Fruit fly (Drosophila melanogaster) whole organism, embryonic: Measurements from ENCODE around the gene CG11970.

Experiments used
- CG10267 ChIP-seq: fragments of 200-800 bp; sonication (Bioruptor generic); optimal IDR thresholded peaks from 2 replicates; lab custom pipeline; 2018; ENCODE audit warnings: missing biosample characterization, mild to moderate bottlenecking, missing genetic modification characterization, moderate library complexity
- CG10543 ChIP-seq: fragments of 200-800 bp; sonication (Bioruptor generic); optimal IDR thresholded peaks from 3 replicates; lab custom pipeline; 2017; ENCODE audit warnings: missing biosample characterization, mild to moderate bottlenecking, missing genetic modification characterization, moderate library complexity
- CG10979 ChIP-seq: fragments of 200-800 bp; sonication (Bioruptor generic); optimal IDR thresholded peaks from 2 replicates; lab custom pipeline; 2018; ENCODE audit warnings: missing biosample characterization, mild to moderate bottlenecking, missing genetic modification characterization, moderate library complexity
- CG11504 ChIP-seq: fragments of 200-800 bp; sonication (Bioruptor generic); optimal IDR thresholded peaks from 3 replicates; lab custom pipeline; 2019; ENCODE audit warnings: missing biosample characterization, mild to moderate bottlenecking, missing genetic modification characterization, moderate library complexity
- CG11723 ChIP-seq: fragments of 200-800 bp; sonication (Bioruptor generic); optimal IDR thresholded peaks from 2 replicates; lab custom pipeline; 2017; ENCODE audit warnings: missing biosample characterization, mild to moderate bottlenecking, missing genetic modification characterization
- CG12236 ChIP-seq: fragments of 200-800 bp; sonication (Bioruptor generic); optimal IDR thresholded peaks from 2 replicates; lab custom pipeline; 2016; ENCODE audit warnings: missing biosample characterization, missing genetic modification characterization
- CG12942 ChIP-seq: fragments of 200-800 bp; sonication (Bioruptor generic); optimal IDR thresholded peaks from 3 replicates; lab custom pipeline; 2016; ENCODE audit warnings: missing biosample characterization, missing genetic modification characterization
- CG13624 ChIP-seq: fragments of 200-800 bp; sonication (Bioruptor generic); optimal IDR thresholded peaks from 2 replicates; lab custom pipeline; 2016; ENCODE audit warnings: missing biosample characterization, missing genetic modification characterization
- CG14860 ChIP-seq: fragments of 200-800 bp; sonication (Bioruptor generic); IDR thresholded peaks from 3 replicates; pipeline ENCODE4 v1.3.6; 2022; ENCODE audit warnings: missing biosample characterization, missing genetic modification characterization; ENCODE audit not compliant: partially characterized antibody
- CG18599 ChIP-seq: fragments of 200-800 bp; sonication (Bioruptor generic); optimal IDR thresholded peaks from 3 replicates; lab custom pipeline; 2017; ENCODE audit warnings: missing biosample characterization, missing genetic modification characterization, mild to moderate bottlenecking, moderate library complexity, missing genetic modification reagents
- CG2199 ChIP-seq: fragments of 200-800 bp; sonication (Bioruptor generic); IDR thresholded peaks from 3 replicates; pipeline ENCODE4 v1.3.6; 2022; ENCODE audit warnings: missing biosample characterization, missing genetic modification characterization
- CG2712 ChIP-seq: fragments of 200-800 bp; optimal IDR thresholded peaks from 3 replicates; lab custom pipeline; 2019; ENCODE audit warnings: missing biosample characterization, mild to moderate bottlenecking, missing genetic modification characterization, moderate library complexity
- CG31441 ChIP-seq: fragments of 200-800 bp; sonication (Bioruptor generic); IDR thresholded peaks from 2 replicates; pipeline ENCODE4 v1.3.6; 2022; ENCODE audit warnings: missing biosample characterization, missing genetic modification characterization
- CG34376 ChIP-seq: fragments of 200-800 bp; sonication (Bioruptor generic); optimal IDR thresholded peaks from 2 replicates; lab custom pipeline; 2018; ENCODE audit warnings: missing biosample characterization, mild to moderate bottlenecking, missing genetic modification characterization
- CG34422 ChIP-seq: fragments of 200-800 bp; sonication (Bioruptor generic); IDR thresholded peaks from 3 replicates; pipeline ENCODE4 v1.3.6; 2022; ENCODE audit warnings: missing biosample characterization, missing genetic modification characterization
- CG6654 ChIP-seq: fragments of 200-800 bp; sonication (Bioruptor generic); optimal IDR thresholded peaks from 2 replicates; lab custom pipeline; 2017; ENCODE audit warnings: missing biosample characterization, mild to moderate bottlenecking, missing genetic modification characterization
- CG7987 ChIP-seq: fragments of 200-800 bp; sonication (Bioruptor generic); optimal IDR thresholded peaks from 2 replicates; lab custom pipeline; 2018; ENCODE audit warnings: missing biosample characterization, mild to moderate bottlenecking, missing genetic modification characterization, moderate library complexity
- CG9215 ChIP-seq: fragments of 200-800 bp; sonication (Bioruptor generic); IDR thresholded peaks from 2 replicates; pipeline ENCODE4 v1.3.6; 2022; ENCODE audit warnings: missing biosample characterization, missing genetic modification characterization
- Dbx ChIP-seq: fragments of 200-800 bp; sonication (Bioruptor generic); IDR thresholded peaks from 3 replicates; pipeline ENCODE4 v1.3.6; 2022; ENCODE audit warnings: missing biosample characterization, missing genetic modification characterization
- Dref ChIP-seq: fragments of 200-800 bp; sonication (Bioruptor generic); IDR thresholded peaks from 2 replicates; pipeline ENCODE4 v1.3.6; 2022; ENCODE audit warnings: missing biosample characterization, missing genetic modification characterization
- E2f2 ChIP-seq: fragments of 200-800 bp; sonication (Bioruptor generic); IDR thresholded peaks from 2 replicates; pipeline ENCODE4 v1.3.6; 2022; ENCODE audit warnings: missing biosample characterization, missing genetic modification characterization
- Hmx ChIP-seq: fragments of 200-800 bp; sonication (Bioruptor generic); optimal IDR thresholded peaks from 2 replicates; lab custom pipeline; 2016; ENCODE audit warnings: missing biosample characterization, missing genetic modification characterization
- Hr51 ChIP-seq, 2 experiments: fragments of 200-800 bp; sonication (Bioruptor generic); optimal IDR thresholded peaks; 2 replicates in 1 of 2; 3 replicates in 1 of 2; lab custom pipeline; 2016 to 2018; ENCODE audit warnings: missing biosample characterization in 2 of 2, missing genetic modification characterization in 2 of 2, mild to moderate bottlenecking in 1 of 2, moderate library complexity in 1 of 2
- Hsf ChIP-seq: fragments of 200-800 bp; sonication (Bioruptor generic); optimal IDR thresholded peaks from 3 replicates; lab custom pipeline; 2016; ENCODE audit warnings: missing biosample characterization, missing genetic modification characterization
- Lpt ChIP-seq: fragments of >200 bp; optimal IDR thresholded peaks from 2 replicates; lab custom pipeline; 2018; ENCODE audit warnings: missing biosample characterization, missing genetic modification characterization
- Meics ChIP-seq: fragments of 200-800 bp; sonication (Bioruptor generic); optimal IDR thresholded peaks from 2 replicates; lab custom pipeline; 2017; ENCODE audit warnings: missing biosample characterization, mild to moderate bottlenecking, missing genetic modification characterization
- Pdp1 ChIP-seq, 2 experiments: fragments of 200-800 bp; sonication (Bioruptor generic); optimal IDR thresholded peaks; 3 replicates each; lab custom pipeline; 2016; ENCODE audit warnings: missing biosample characterization in 2 of 2, missing genetic modification characterization in 2 of 2, mild to moderate bottlenecking in 1 of 2, moderate library complexity in 1 of 2
- Trl ChIP-seq, 3 experiments: fragments of >200 bp in 2 of 3; fragments of 200-800 bp in 1 of 3; sonication (Bioruptor generic) in 1 of 3; optimal IDR thresholded peaks; 2 replicates in 1 of 3; 3 replicates in 2 of 3; lab custom pipeline; 2016 to 2017; ENCODE audit warnings: missing biosample characterization in 1 of 3, missing genetic modification characterization in 1 of 3
- Xrp1 ChIP-seq: fragments of 200-800 bp; sonication (Bioruptor generic); IDR thresholded peaks from 2 replicates; pipeline ENCODE4 v1.3.6; 2022; ENCODE audit warnings: missing biosample characterization, missing genetic modification characterization
- ato ChIP-seq: fragments of 200-800 bp; sonication (Bioruptor generic); IDR thresholded peaks from 2 replicates; pipeline ENCODE4 v1.3.6; 2022; ENCODE audit warnings: missing biosample characterization, missing genetic modification characterization; ENCODE audit not compliant: partially characterized antibody
- bowl ChIP-seq: fragments of 200-800 bp; sonication (Bioruptor generic); IDR thresholded peaks from 2 replicates; pipeline ENCODE4 v1.3.6; 2022; ENCODE audit warnings: missing biosample characterization, missing genetic modification characterization
- btn ChIP-seq: fragments of 200-800 bp; sonication (Bioruptor generic); optimal IDR thresholded peaks from 2 replicates; lab custom pipeline; 2016; ENCODE audit warnings: missing biosample characterization, missing genetic modification characterization
- caup ChIP-seq: fragments of 200-800 bp; sonication (Bioruptor generic); optimal IDR thresholded peaks from 3 replicates; lab custom pipeline; 2017; ENCODE audit warnings: missing biosample characterization, mild to moderate bottlenecking, missing genetic modification characterization, moderate library complexity; ENCODE audit not compliant: severe bottlenecking
- crol ChIP-seq: fragments of 200-800 bp; sonication (Bioruptor generic); IDR thresholded peaks from 2 replicates; pipeline ENCODE4 v1.3.6; 2022; ENCODE audit warnings: missing biosample characterization, missing genetic modification characterization
- da ChIP-seq: fragments of 200-800 bp; sonication (Bioruptor generic); optimal IDR thresholded peaks from 2 replicates; lab custom pipeline; 2016; ENCODE audit warnings: missing biosample characterization, missing genetic modification characterization
- danr ChIP-seq: fragments of 200-800 bp; sonication (Bioruptor generic); IDR thresholded peaks from 2 replicates; pipeline ENCODE4 v1.3.6; 2022; ENCODE audit warnings: missing biosample characterization, missing genetic modification characterization
- dysf ChIP-seq: fragments of 200-800 bp; sonication (Bioruptor generic); IDR thresholded peaks from 3 replicates; pipeline ENCODE4 v1.3.6; 2022; ENCODE audit warnings: missing biosample characterization, missing genetic modification characterization
- esg ChIP-seq: fragments of 200-800 bp; sonication (Bioruptor generic); conservative IDR thresholded peaks from 2 replicates; pipeline ENCODE4 v1.3.6; 2022; ENCODE audit warnings: missing biosample characterization, missing genetic modification characterization
- fd96Cb ChIP-seq: fragments of 200-800 bp; sonication (Bioruptor generic); optimal IDR thresholded peaks from 2 replicates; lab custom pipeline; 2018; ENCODE audit warnings: missing biosample characterization, mild to moderate bottlenecking, missing genetic modification characterization, moderate library complexity
- insv ChIP-seq, 2 experiments: fragments of 200-800 bp; sonication (Bioruptor generic); optimal IDR thresholded peaks; 3 replicates each; lab custom pipeline; 2016 to 2018; ENCODE audit warnings: missing biosample characterization in 2 of 2, missing genetic modification characterization in 2 of 2
- kay ChIP-seq: fragments of 200-800 bp; sonication (Bioruptor generic); optimal IDR thresholded peaks from 2 replicates; lab custom pipeline; 2016; ENCODE audit warnings: missing biosample characterization, missing genetic modification characterization
- odd ChIP-seq: fragments of 200-800 bp; sonication (Bioruptor generic); optimal IDR thresholded peaks from 2 replicates; lab custom pipeline; 2017; ENCODE audit warnings: missing biosample characterization, mild to moderate bottlenecking, missing genetic modification characterization
- pros ChIP-seq: fragments of 200-800 bp; sonication (Bioruptor generic); optimal IDR thresholded peaks from 3 replicates; lab custom pipeline; 2019; ENCODE audit warnings: missing biosample characterization, mild to moderate bottlenecking, missing genetic modification characterization, moderate library complexity
- rib ChIP-seq: fragments of 200-800 bp; sonication (Bioruptor generic); IDR thresholded peaks from 2 replicates; pipeline ENCODE4 v1.3.6; 2022; ENCODE audit warnings: missing biosample characterization, missing genetic modification characterization
- ro ChIP-seq: fragments of 200-800 bp; sonication (Bioruptor generic); IDR thresholded peaks from 2 replicates; pipeline ENCODE4 v1.3.6; 2022; ENCODE audit warnings: missing biosample characterization, missing genetic modification characterization
- seq ChIP-seq: fragments of 200-800 bp; sonication (Bioruptor generic); IDR thresholded peaks from 2 replicates; pipeline ENCODE4 v1.3.6; 2022; ENCODE audit warnings: missing biosample characterization, missing genetic modification characterization
- slp2 ChIP-seq: fragments of 200-800 bp; sonication (Bioruptor generic); optimal IDR thresholded peaks from 2 replicates; lab custom pipeline; 2016; ENCODE audit warnings: missing biosample characterization, missing genetic modification characterization
- unc-4 ChIP-seq: fragments of 200-800 bp; sonication (Bioruptor generic); IDR thresholded peaks from 2 replicates; pipeline ENCODE4 v1.3.6; 2022; ENCODE audit warnings: missing biosample characterization, missing genetic modification characterization; ENCODE audit not compliant: partially characterized antibody
- vnd ChIP-seq: fragments of 200-800 bp; sonication (Bioruptor generic); IDR thresholded peaks from 3 replicates; pipeline ENCODE4 v1.3.6; 2022; ENCODE audit warnings: missing biosample characterization, missing genetic modification characterization; ENCODE audit not compliant: partially characterized antibody
- wek ChIP-seq: fragments of 200-800 bp; sonication (Bioruptor generic); optimal IDR thresholded peaks from 3 replicates; lab custom pipeline; 2018; ENCODE audit warnings: missing biosample characterization, mild to moderate bottlenecking, missing genetic modification characterization, moderate library complexity

The CG11970 gene

dm6 chr3R:8947757-8948428 lies 36.6 kb upstream of the CG11970 start (continued):
- TF ChIP-seq CG14860 (GFP tag; lab: Robert Waterston, UW) (no peak), slp2 (GFP tag; lab: Kevin White, UChicago) (no peak), insv (GFP tag; optimal IDR thresholded peaks at IDR 0.05; lab: Kevin White, UChicago) (no peak), Hsf (no peak), caup (GFP tag; lab: Kevin White, UChicago) (no peak), CG10543 (GFP tag; lab: Kevin White, UChicago) (no peak), Lpt (GFP tag; lab: Kevin White, UChicago) (no peak), Pdp1 (GFP tag; optimal IDR thresholded peaks at IDR 0.05; lab: Kevin White, UChicago) (no peak), CG18599 (no peak), seq (GFP tag; lab: Robert Waterston, UW) (no peak), ato (GFP tag; lab: Robert Waterston, UW) (no peak), CG34376 (GFP tag; lab: Kevin White, UChicago) (no peak), pros (GFP tag; lab: Kevin White, UChicago) (no peak), CG7987 (GFP tag; lab: Kevin White, UChicago) (no peak), CG6654 (GFP tag; lab: Kevin White, UChicago) (no peak), CG34422 (GFP tag; lab: Robert Waterston, UW) (0 out of 3 replicates have a peak, but pooled peaks have one; percentile 12), CG31441 (GFP tag; lab: Robert Waterston, UW) (peak; percentile 49; the same call in 1 of the 2 replicates), CG12236 (GFP tag; lab: Kevin White, UChicago) (no peak), fd96Cb (tag; lab: Kevin White, UChicago) (peak; percentile 6), CG11504 (tag; lab: Kevin White, UChicago) (peak; percentile 58), ro (GFP tag; lab: Robert Waterston, UW) (no peak), CG12942 (GFP tag; lab: Kevin White, UChicago) (no peak), CG10979 (tag; lab: Kevin White, UChicago) (peak; percentile 50), da (GFP tag; lab: Kevin White, UChicago) (no peak), CG2199 (GFP tag; lab: Robert Waterston, UW) (no peak), Trl (optimal IDR thresholded peaks at IDR 0.05; lab: Kevin White, UChicago) (no peak), Trl (GFP tag; optimal IDR thresholded peaks at IDR 0.05; lab: Kevin White, UChicago) (no peak), Hr51 (GFP tag; optimal IDR thresholded peaks at IDR 0.05; lab: Kevin White, UChicago) (peak in 1 of 2 experiments; percentile 33), esg (no peak), rib (GFP tag; lab: Robert Waterston, UW) (no peak), E2f2 (GFP tag; lab: Robert Waterston, UW) (no peak), CG10267 (tag; lab: Kevin White, UChicago) (peak; percentile 17), danr (GFP tag; lab: Robert Waterston, UW) (no peak), CG13624 (GFP tag; lab: Kevin White, UChicago) (no peak), Dref (GFP tag; lab: Robert Waterston, UW) (no peak), odd (GFP tag; lab: Kevin White, UChicago) (no peak), Xrp1 (GFP tag; lab: Robert Waterston, UW) (no peak), btn (GFP tag; lab: Kevin White, UChicago) (no peak), Meics (GFP tag; lab: Kevin White, UChicago) (no peak), CG9215 (GFP tag; lab: Robert Waterston, UW) (no peak), Dbx (GFP tag; lab: Robert Waterston, UW) (no peak), bowl (GFP tag; lab: Robert Waterston, UW) (no peak), vnd (GFP tag; lab: Robert Waterston, UW) (no peak), kay (no peak), wek (GFP tag; lab: Kevin White, UChicago) (no peak), dysf (GFP tag; lab: Robert Waterston, UW) (no peak), CG11723 (GFP tag; lab: Kevin White, UChicago) (no peak), CG2712 (peak; percentile 52), unc-4 (GFP tag; lab: Robert Waterston, UW) (no peak), crol (GFP tag; lab: Robert Waterston, UW) (no peak), Hmx (GFP tag; lab: Kevin White, UChicago) (no peak)
